Fruit fly (Drosophila melanogaster) whole organism, embryonic: ENCODE data around the gene Fbp1.

ENCODE experiments used
- Bdp1 ChIP-seq: fragments of 200-800 bp; sonication (Bioruptor generic); optimal IDR thresholded peaks from 3 replicates; lab custom pipeline; 2016; ENCODE audit warnings: missing biosample characterization, missing genetic modification characterization
- C15 ChIP-seq: fragments of 200-800 bp; sonication (Bioruptor generic); IDR thresholded peaks from 3 replicates; pipeline ENCODE4 v1.3.6; 2022; ENCODE audit warnings: missing biosample characterization, missing genetic modification characterization
- CG11504 ChIP-seq: fragments of 200-800 bp; sonication (Bioruptor generic); optimal IDR thresholded peaks from 3 replicates; lab custom pipeline; 2019; ENCODE audit warnings: missing biosample characterization, mild to moderate bottlenecking, missing genetic modification characterization, moderate library complexity
- CG11695 ChIP-seq: fragments of 200-800 bp; sonication (Bioruptor generic); IDR thresholded peaks from 3 replicates; pipeline ENCODE4 v1.3.6; 2022; ENCODE audit warnings: missing biosample characterization, missing genetic modification characterization
- CG1233 ChIP-seq: fragments of 200-800 bp; sonication (Bioruptor generic); optimal IDR thresholded peaks from 4 replicates; lab custom pipeline; 2018; ENCODE audit warnings: missing biosample characterization, mild to moderate bottlenecking, missing genetic modification characterization
- CG12744 ChIP-seq: fragments of 200-800 bp; sonication (Bioruptor generic); optimal IDR thresholded peaks from 2 replicates; lab custom pipeline; 2016; ENCODE audit warnings: missing biosample characterization, missing genetic modification characterization
- CG13424 ChIP-seq: fragments of 200-800 bp; sonication (Bioruptor generic); optimal IDR thresholded peaks from 2 replicates; lab custom pipeline; 2019; ENCODE audit warnings: missing biosample characterization, mild to moderate bottlenecking, missing genetic modification characterization, moderate library complexity
- CG17186 ChIP-seq: fragments of 200-800 bp; sonication (Bioruptor generic); optimal IDR thresholded peaks from 3 replicates; lab custom pipeline; 2017; ENCODE audit warnings: missing biosample characterization, missing genetic modification reagents, missing genetic modification characterization
- CG17802 ChIP-seq: fragments of 200-800 bp; sonication (Bioruptor generic); optimal IDR thresholded peaks from 2 replicates; lab custom pipeline; 2018; ENCODE audit warnings: missing biosample characterization, mild to moderate bottlenecking, missing genetic modification characterization, moderate library complexity
- CG1832 ChIP-seq: fragments of 200-800 bp; sonication (Bioruptor generic); optimal IDR thresholded peaks from 2 replicates; lab custom pipeline; 2017; ENCODE audit warnings: missing biosample characterization, mild to moderate bottlenecking, missing genetic modification characterization, inconsistent platforms
- CG18764 ChIP-seq: fragments of 200-800 bp; sonication (Bioruptor generic); optimal IDR thresholded peaks from 3 replicates; lab custom pipeline; 2016; ENCODE audit warnings: missing biosample characterization, missing genetic modification characterization
- CG2120 ChIP-seq: fragments of 200-800 bp; sonication (Bioruptor generic); optimal IDR thresholded peaks from 3 replicates; lab custom pipeline; 2016; ENCODE audit warnings: missing biosample characterization, missing genetic modification characterization
- CG31441 ChIP-seq: fragments of 200-800 bp; sonication (Bioruptor generic); IDR thresholded peaks from 2 replicates; pipeline ENCODE4 v1.3.6; 2022; ENCODE audit warnings: missing biosample characterization, missing genetic modification characterization
- CG32772 ChIP-seq: fragments of 200-800 bp; sonication (Bioruptor generic); IDR thresholded peaks from 2 replicates; pipeline ENCODE4 v1.3.6; 2022; ENCODE audit warnings: missing biosample characterization, missing genetic modification characterization
- CG34376 ChIP-seq: fragments of 200-800 bp; sonication (Bioruptor generic); optimal IDR thresholded peaks from 2 replicates; lab custom pipeline; 2018; ENCODE audit warnings: missing biosample characterization, mild to moderate bottlenecking, missing genetic modification characterization
- CG6683 ChIP-seq: fragments of 200-800 bp; sonication (Bioruptor generic); optimal IDR thresholded peaks from 2 replicates; lab custom pipeline; 2017; ENCODE audit warnings: missing biosample characterization, mild to moderate bottlenecking, missing genetic modification characterization, missing genetic modification reagents
- CG6813 ChIP-seq: fragments of 200-800 bp; sonication (Bioruptor generic); optimal IDR thresholded peaks from 2 replicates; lab custom pipeline; 2017; ENCODE audit warnings: missing biosample characterization, missing genetic modification characterization, mild to moderate bottlenecking, moderate library complexity, missing genetic modification reagents
- CG7556 ChIP-seq: fragments of 200-800 bp; sonication (Bioruptor generic); optimal IDR thresholded peaks from 2 replicates; lab custom pipeline; 2017; ENCODE audit warnings: missing biosample characterization, mild to moderate bottlenecking, missing genetic modification characterization
- Dfd ChIP-seq, 2 experiments: fragments of >200 bp; optimal IDR thresholded peaks; 2 replicates each; lab custom pipeline; 2017; ENCODE audit warnings: missing biosample characterization in 2 of 2, missing genetic modification characterization in 2 of 2
- HLH3B ChIP-seq: fragments of 200-800 bp; sonication (Bioruptor generic); IDR thresholded peaks from 2 replicates; pipeline ENCODE4 v1.3.6; 2022; ENCODE audit warnings: missing biosample characterization, missing genetic modification characterization
- Kr ChIP-seq: fragments of 200-800 bp; sonication (Bioruptor generic); optimal IDR thresholded peaks from 2 replicates; lab custom pipeline; 2017; ENCODE audit warnings: missing biosample characterization, mild to moderate bottlenecking, missing genetic modification characterization
- Mrtf ChIP-seq: fragments of 200-800 bp; sonication (Bioruptor generic); IDR thresholded peaks from 3 replicates; pipeline ENCODE4 v1.3.6; 2022; ENCODE audit warnings: missing biosample characterization, missing genetic modification characterization
- Nf-YA ChIP-seq: fragments of 200-800 bp; sonication (Bioruptor generic); IDR thresholded peaks from 2 replicates; pipeline ENCODE4 v1.3.6; 2022; ENCODE audit warnings: missing biosample characterization, missing genetic modification characterization
- Sox100B ChIP-seq: fragments of 200-800 bp; sonication (Bioruptor generic); optimal IDR thresholded peaks from 3 replicates; lab custom pipeline; 2018; ENCODE audit warnings: missing biosample characterization, mild to moderate bottlenecking, missing genetic modification characterization
- TFAM ChIP-seq: fragments of 200-800 bp; sonication (Bioruptor generic); optimal IDR thresholded peaks from 2 replicates; lab custom pipeline; 2017; ENCODE audit warnings: missing biosample characterization, missing genetic modification characterization, inconsistent platforms
- Xrp1 ChIP-seq: fragments of 200-800 bp; sonication (Bioruptor generic); IDR thresholded peaks from 2 replicates; pipeline ENCODE4 v1.3.6; 2022; ENCODE audit warnings: missing biosample characterization, missing genetic modification characterization
- ac ChIP-seq: fragments of 200-800 bp; sonication (Bioruptor generic); optimal IDR thresholded peaks from 3 replicates; lab custom pipeline; 2017; ENCODE audit warnings: missing biosample characterization, mild to moderate bottlenecking, missing genetic modification characterization
- al ChIP-seq: fragments of 200-800 bp; sonication (Bioruptor generic); IDR thresholded peaks from 2 replicates; pipeline ENCODE4 v1.3.6; 2022; ENCODE audit warnings: missing biosample characterization, missing genetic modification characterization
- ap ChIP-seq: fragments of 200-800 bp; sonication (Bioruptor generic); IDR thresholded peaks from 2 replicates; pipeline ENCODE4 v1.3.6; 2022; ENCODE audit warnings: missing biosample characterization, missing genetic modification characterization
- bab2 ChIP-seq: fragments of 200-800 bp; sonication (Bioruptor generic); optimal IDR thresholded peaks from 2 replicates; lab custom pipeline; 2016; ENCODE audit warnings: missing biosample characterization, missing genetic modification characterization
- btn ChIP-seq: fragments of 200-800 bp; sonication (Bioruptor generic); optimal IDR thresholded peaks from 2 replicates; lab custom pipeline; 2016; ENCODE audit warnings: missing biosample characterization, missing genetic modification characterization
- dan ChIP-seq: fragments of 200-800 bp; sonication (Bioruptor generic); IDR thresholded peaks from 2 replicates; pipeline ENCODE4 v1.3.6; 2022; ENCODE audit warnings: missing biosample characterization, missing genetic modification characterization
- dati ChIP-seq: fragments of 200-800 bp; sonication (Bioruptor generic); IDR thresholded peaks from 2 replicates; pipeline ENCODE4 v1.3.6; 2022; ENCODE audit warnings: missing biosample characterization, missing genetic modification characterization
- dm ChIP-seq: fragments of 200-800 bp; sonication (Bioruptor generic); optimal IDR thresholded peaks from 3 replicates; lab custom pipeline; 2016; ENCODE audit warnings: missing biosample characterization, missing genetic modification characterization
- dmrt99B ChIP-seq: fragments of 200-800 bp; sonication (Bioruptor generic); optimal IDR thresholded peaks from 2 replicates; lab custom pipeline; 2018; ENCODE audit warnings: missing biosample characterization, mild to moderate bottlenecking, missing genetic modification characterization, moderate library complexity
- ems ChIP-seq: fragments of 200-800 bp; sonication (Bioruptor generic); optimal IDR thresholded peaks from 3 replicates; lab custom pipeline; 2016; ENCODE audit warnings: missing biosample characterization, missing genetic modification characterization
- fd102C ChIP-seq: fragments of 200-800 bp; sonication (Bioruptor generic); optimal IDR thresholded peaks from 2 replicates; lab custom pipeline; 2018; ENCODE audit warnings: missing biosample characterization, mild to moderate bottlenecking, missing genetic modification characterization, moderate library complexity
- gem ChIP-seq: fragments of 200-800 bp; sonication (Bioruptor generic); optimal IDR thresholded peaks from 2 replicates; lab custom pipeline; 2019; ENCODE audit warnings: missing biosample characterization, mild to moderate bottlenecking, missing genetic modification characterization, moderate library complexity
- gt ChIP-seq: fragments of 200-800 bp; sonication (Bioruptor generic); IDR thresholded peaks from 2 replicates; pipeline ENCODE4 v1.3.6; 2022; ENCODE audit warnings: missing biosample characterization, missing genetic modification characterization
- nerfin-2 ChIP-seq: fragments of 200-800 bp; sonication (Bioruptor generic); IDR thresholded peaks from 2 replicates; pipeline ENCODE4 v1.3.6; 2022; ENCODE audit warnings: missing biosample characterization, missing genetic modification characterization; ENCODE audit not compliant: partially characterized antibody
- nmo ChIP-seq: fragments of 200-800 bp; sonication (Bioruptor generic); optimal IDR thresholded peaks from 2 replicates; lab custom pipeline; 2018; ENCODE audit warnings: missing biosample characterization, mild to moderate bottlenecking, missing genetic modification characterization, moderate library complexity
- p53 ChIP-seq: fragments of 200-800 bp; sonication (Bioruptor generic); optimal IDR thresholded peaks from 2 replicates; lab custom pipeline; 2016; ENCODE audit warnings: missing biosample characterization, missing genetic modification characterization
- pfk ChIP-seq: fragments of 200-800 bp; sonication (Bioruptor generic); optimal IDR thresholded peaks from 2 replicates; lab custom pipeline; 2018; ENCODE audit warnings: missing biosample characterization, mild to moderate bottlenecking, missing genetic modification characterization, moderate library complexity
- rib ChIP-seq: fragments of 200-800 bp; sonication (Bioruptor generic); IDR thresholded peaks from 2 replicates; pipeline ENCODE4 v1.3.6; 2022; ENCODE audit warnings: missing biosample characterization, missing genetic modification characterization
- sens ChIP-seq: fragments of 200-800 bp; sonication (Bioruptor generic); peaks from one replicate; lab custom pipeline; 2016; ENCODE audit warnings: missing biosample characterization, missing genetic modification characterization
- sens-2 ChIP-seq: fragments of 200-800 bp; sonication (Bioruptor generic); IDR thresholded peaks from 2 replicates; pipeline ENCODE4 v1.3.6; 2022; ENCODE audit warnings: missing biosample characterization, missing genetic modification characterization
- sima ChIP-seq: fragments of 200-800 bp; sonication (Bioruptor generic); optimal IDR thresholded peaks from 2 replicates; lab custom pipeline; 2016; ENCODE audit warnings: missing biosample characterization, missing genetic modification characterization
- slou ChIP-seq: fragments of 200-800 bp; sonication (Bioruptor generic); optimal IDR thresholded peaks from 3 replicates; lab custom pipeline; 2016; ENCODE audit warnings: missing biosample characterization, missing genetic modification characterization
- unc-4 ChIP-seq: fragments of 200-800 bp; sonication (Bioruptor generic); IDR thresholded peaks from 2 replicates; pipeline ENCODE4 v1.3.6; 2022; ENCODE audit warnings: missing biosample characterization, missing genetic modification characterization; ENCODE audit not compliant: partially characterized antibody
- unpg ChIP-seq: fragments of 200-800 bp; sonication (Bioruptor generic); optimal IDR thresholded peaks from 3 replicates; lab custom pipeline; 2018; ENCODE audit warnings: missing biosample characterization, mild to moderate bottlenecking, missing genetic modification characterization, moderate library complexity
- vvl ChIP-seq: fragments of 200-800 bp; sonication (Bioruptor generic); IDR thresholded peaks from 2 replicates; pipeline ENCODE4 v1.3.6; 2022; ENCODE audit warnings: missing biosample characterization, missing genetic modification characterization
- z ChIP-seq: fragments of 200-800 bp; sonication (Bioruptor generic); IDR thresholded peaks from 3 replicates; pipeline ENCODE4 v1.3.6; 2022; ENCODE audit warnings: missing biosample characterization, missing genetic modification characterization
- zfh1 ChIP-seq: fragments of 200-800 bp; sonication (Bioruptor generic); IDR thresholded peaks from 3 replicates; pipeline ENCODE4 v1.3.6; 2022; ENCODE audit warnings: missing biosample characterization, missing genetic modification characterization

The Fbp1 gene

dm6 chr3L:14086225-14086624 lies 11.6 kb downstream of the Fbp1 start (continued):
- no peak for TF ChIP-seq pfk (GFP tag; lab: Kevin White, UChicago)
- TF ChIP-seq CG11504 (tag; lab: Kevin White, UChicago) = no peak
- no peak for TF ChIP-seq btn (GFP tag; lab: Kevin White, UChicago)
- TF ChIP-seq Nf-YA = no peak
- TF ChIP-seq CG31441 (GFP tag; lab: Robert Waterston, UW) = peak; percentile 48; the same call in 1 of the 2 replicates
- TF ChIP-seq sens (GFP tag; lab: Kevin White, UChicago) = peak; percentile 81
- peak; percentile 36 for TF ChIP-seq dmrt99B (tag; lab: Kevin White, UChicago)
- TF ChIP-seq zfh1 (GFP tag; lab: Robert Waterston, UW) = no peak
- no peak for TF ChIP-seq unc-4 (GFP tag; lab: Robert Waterston, UW)
- TF ChIP-seq bab2 (GFP tag; lab: Kevin White, UChicago) = no peak
- no peak for TF ChIP-seq nerfin-2
- TF ChIP-seq rib (GFP tag; lab: Robert Waterston, UW) = no peak
- TF ChIP-seq ap (GFP tag; lab: Robert Waterston, UW) = no peak
- TF ChIP-seq vvl (GFP tag; lab: Robert Waterston, UW) = no peak
- TF ChIP-seq CG18764 = no peak
- no peak for TF ChIP-seq dan
- no peak for TF ChIP-seq unpg (GFP tag; lab: Kevin White, UChicago)
- no peak for TF ChIP-seq CG6813 (GFP tag; lab: Kevin White, UChicago)
- no peak for TF ChIP-seq CG6683 (GFP tag; lab: Kevin White, UChicago)
- TF ChIP-seq gem (tag; lab: Kevin White, UChicago) = peak; percentile 49
- no peak for TF ChIP-seq fd102C (GFP tag; lab: Kevin White, UChicago)
- TF ChIP-seq gt (GFP tag; lab: Robert Waterston, UW) = no peak
- no peak for TF ChIP-seq z (GFP tag; lab: Robert Waterston, UW)
- TF ChIP-seq sens-2 (GFP tag; lab: Robert Waterston, UW) = no peak
- TF ChIP-seq Dfd (GFP tag; optimal IDR thresholded peaks at IDR 0.05; lab: Kevin White, UChicago) = no peak
- no peak for TF ChIP-seq p53 (GFP tag; lab: Kevin White, UChicago)
- 0 out of 3 replicates have a peak, but pooled peaks have one; percentile 29 for TF ChIP-seq CG11695 (GFP tag; lab: Robert Waterston, UW)
- no peak for TF ChIP-seq CG1233 (GFP tag; lab: Kevin White, UChicago)
- no peak for TF ChIP-seq slou (GFP tag; lab: Kevin White, UChicago)
- TF ChIP-seq Xrp1 (GFP tag; lab: Robert Waterston, UW) = peak; percentile 34; the same call in 1 of the 2 replicates
- TF ChIP-seq CG32772 (GFP tag; lab: Robert Waterston, UW) = no peak
- no peak for TF ChIP-seq dm
- no peak for TF ChIP-seq CG12744 (GFP tag; lab: Kevin White, UChicago)
- no peak for TF ChIP-seq dati (GFP tag; lab: Robert Waterston, UW)
- no peak for TF ChIP-seq Kr (GFP tag; lab: Kevin White, UChicago)
- TF ChIP-seq Sox100B (GFP tag; lab: Kevin White, UChicago) = peak; percentile 1
- TF ChIP-seq CG13424 (tag; lab: Kevin White, UChicago) = no peak
- no peak for TF ChIP-seq TFAM (GFP tag; lab: Kevin White, UChicago)
- TF ChIP-seq nmo (GFP tag; lab: Kevin White, UChicago) = peak; percentile 36
- TF ChIP-seq CG17186 (GFP tag; lab: Kevin White, UChicago) = no peak
- no peak for TF ChIP-seq CG2120 (GFP tag; lab: Kevin White, UChicago)
- TF ChIP-seq C15 (GFP tag; lab: Robert Waterston, UW) = no peak
- no peak for TF ChIP-seq CG34376 (GFP tag; lab: Kevin White, UChicago)
- no peak for TF ChIP-seq CG1832 (GFP tag; lab: Kevin White, UChicago)
- TF ChIP-seq sima (GFP tag; lab: Kevin White, UChicago) = no peak
- no peak for TF ChIP-seq al (GFP tag; lab: Robert Waterston, UW)
- TF ChIP-seq HLH3B (GFP tag; lab: Robert Waterston, UW) = no peak
- no peak for TF ChIP-seq Bdp1 (GFP tag; lab: Kevin White, UChicago)
- TF ChIP-seq CG7556 = peak; percentile 20
- TF ChIP-seq Mrtf = no peak
- no peak for TF ChIP-seq CG17802 (tag; lab: Kevin White, UChicago)
- TF ChIP-seq ems (GFP tag; lab: Kevin White, UChicago) = no peak
- TF ChIP-seq ac (GFP tag; lab: Kevin White, UChicago) = no peak
